In the genomic region with DNA sequence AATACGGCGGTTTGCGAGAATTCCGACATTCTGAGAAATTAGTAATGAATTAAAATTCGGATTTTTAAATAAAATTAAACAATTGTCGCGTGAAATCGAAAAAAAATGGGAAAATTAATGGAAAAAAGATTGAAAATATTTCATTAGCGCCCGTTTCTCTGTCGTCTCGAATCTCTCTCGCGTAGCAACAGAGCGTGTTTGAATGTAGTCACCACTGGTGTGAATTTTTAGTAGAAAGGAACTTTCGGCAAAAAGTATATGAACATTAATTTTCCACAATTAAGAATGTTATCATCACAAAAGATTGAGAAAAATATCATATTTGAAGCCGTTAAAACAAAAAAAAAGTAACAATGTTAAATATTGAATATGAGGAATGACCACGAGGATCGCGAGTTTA, we compare ENCODE assay signal across 1 worm cellular context.
TF ChIP-seq lines count a peak whose summit lies in the region.

Gene aipl-1 (minus strand): TSS at position 30 of the 400 bp plus-strand sequence.

TF ChIP-seq in whole organism, L4 larva, 104 proteins besides CTCF, POLR2A, EP300 and RAD21 (continued from another document):
- TF ChIP-seq T20F7.1 (GFP tag; optimal IDR thresholded peaks at IDR 0.05; lab: Kevin White, UChicago) = peak; percentile 30
- no peak for TF ChIP-seq nhr-41 (GFP tag; IDR thresholded peaks at IDR 0.05; lab: Robert Waterston, UW)
- TF ChIP-seq F44E2.7 (GFP tag; IDR thresholded peaks at IDR 0.05; lab: Robert Waterston, UW) = no peak
- peak; percentile 79 for TF ChIP-seq nhr-77 (tag; optimal IDR thresholded peaks at IDR 0.05; lab: Kevin White, UChicago)
- no peak for TF ChIP-seq zip-2 (tag; optimal IDR thresholded peaks at IDR 0.05; lab: Kevin White, UChicago)
- no peak for TF ChIP-seq dmd-8 (GFP tag; IDR thresholded peaks at IDR 0.05; lab: Robert Waterston, UW)
- no peak for TF ChIP-seq php-3 (GFP tag; IDR thresholded peaks at IDR 0.05; lab: Robert Waterston, UW)
- no peak for TF ChIP-seq ceh-20 (GFP tag; IDR thresholded peaks at IDR 0.05; lab: Robert Waterston, UW)
- no peak for TF ChIP-seq spr-1 (tag; optimal IDR thresholded peaks at IDR 0.05; lab: Kevin White, UChicago)
- TF ChIP-seq zip-11 (GFP tag; IDR thresholded peaks at IDR 0.05; lab: Robert Waterston, UW) = no peak
- TF ChIP-seq ctbp-1 (GFP tag; IDR thresholded peaks at IDR 0.05; lab: Robert Waterston, UW) = no peak
- peak; percentile 85 for TF ChIP-seq dpl-1 (GFP tag; optimal IDR thresholded peaks at IDR 0.05; lab: Kevin White, UChicago)
- no peak for TF ChIP-seq ceh-44 (GFP tag; IDR thresholded peaks at IDR 0.05; lab: Robert Waterston, UW)
- TF ChIP-seq lir-3 (tag; optimal IDR thresholded peaks at IDR 0.05; lab: Kevin White, UChicago) = no peak
- TF ChIP-seq lin-38 (GFP tag; IDR thresholded peaks at IDR 0.05; lab: Robert Waterston, UW) = peak; percentile 95
- TF ChIP-seq skn-1 (tag; optimal IDR thresholded peaks at IDR 0.05; lab: Kevin White, UChicago) = no peak
- TF ChIP-seq daf-19 (GFP tag; conservative IDR thresholded peaks at IDR 0.05; lab: Robert Waterston, UW) = no peak
- no peak for TF ChIP-seq F37D6.2 (tag; optimal IDR thresholded peaks at IDR 0.05; lab: Kevin White, UChicago)
- TF ChIP-seq nhr-76 (tag; optimal IDR thresholded peaks at IDR 0.05; lab: Kevin White, UChicago) = no peak
- no peak for TF ChIP-seq saeg-2 (GFP tag; IDR thresholded peaks at IDR 0.05; lab: Robert Waterston, UW)
- no peak for TF ChIP-seq egl-43 (GFP tag; IDR thresholded peaks at IDR 0.05; lab: Robert Waterston, UW)
- TF ChIP-seq tag-97 (GFP tag; IDR thresholded peaks at IDR 0.05; lab: Robert Waterston, UW) = no peak
- TF ChIP-seq nhr-111 (GFP tag; optimal IDR thresholded peaks at IDR 0.05; lab: Kevin White, UChicago) = no peak
- no peak for TF ChIP-seq aly-2 (tag; optimal IDR thresholded peaks at IDR 0.05; lab: Kevin White, UChicago)
- no peak for TF ChIP-seq nhr-48 (tag; optimal IDR thresholded peaks at IDR 0.05; lab: Kevin White, UChicago)
- no peak for TF ChIP-seq mdt-29 (GFP tag; IDR thresholded peaks at IDR 0.05; lab: Robert Waterston, UW)
- TF ChIP-seq dve-1 (tag; optimal IDR thresholded peaks at IDR 0.05; lab: Kevin White, UChicago; ENCODE audit: insufficient read depth) = peak; percentile 55
- TF ChIP-seq mxl-3 (GFP tag; optimal IDR thresholded peaks at IDR 0.05; lab: Kevin White, UChicago) = no peak
- no peak for TF ChIP-seq snpc-4 (tag; optimal IDR thresholded peaks at IDR 0.05; lab: Kevin White, UChicago)
- TF ChIP-seq Y48G9A.11 (GFP tag; IDR thresholded peaks at IDR 0.05; lab: Robert Waterston, UW) = no peak
- no peak for TF ChIP-seq Y105C5A.15 (GFP tag; IDR thresholded peaks at IDR 0.05; lab: Robert Waterston, UW)
- TF ChIP-seq zfp-3 (GFP tag; conservative IDR thresholded peaks at IDR 0.05; lab: Robert Waterston, UW) = no peak
